Worm (Caenorhabditis elegans) whole organism, L2 larva: ENCODE results near the gene metl-2.

ENCODE experiments used
- C34F6.9 ChIP-seq: fragments of 150-350 bp; optimal IDR thresholded peaks from 2 replicates; lab custom pipeline; 2014; ENCODE audit warnings: missing biosample characterization, missing genetic modification characterization
- R02D3.7 ChIP-seq: fragments of 150-350 bp; optimal IDR thresholded peaks from 2 replicates; lab custom pipeline; 2014; ENCODE audit warnings: missing biosample characterization, missing genetic modification characterization
- Y55F3AM.14 ChIP-seq: fragments of 200-800 bp; sonication (Bioruptor generic); optimal IDR thresholded peaks from 2 replicates; lab custom pipeline; 2018; ENCODE audit warnings: mild to moderate bottlenecking, missing genetic modification characterization, missing compliant biosample characterization
- ZK546.5 ChIP-seq: sonication (generic microtip); optimal IDR thresholded peaks from 2 replicates; lab custom pipeline; 2017; ENCODE audit warnings: missing biosample characterization, missing genetic modification characterization
- aly-2 ChIP-seq: fragments of 150-350 bp; optimal IDR thresholded peaks from 2 replicates; lab custom pipeline; 2014; ENCODE audit warnings: missing biosample characterization, missing genetic modification characterization
- ama-1 ChIP-seq: fragments of 150-350 bp; optimal IDR thresholded peaks from 2 replicates; lab custom pipeline; 2018; ENCODE audit warnings: inconsistent platforms
- blmp-1 ChIP-seq: sonication (generic microtip); optimal IDR thresholded peaks from 2 replicates; lab custom pipeline; 2017; ENCODE audit warnings: missing genetic modification characterization, mild to moderate bottlenecking, missing compliant biosample characterization, antibody characterized with exemption, moderate library complexity; ENCODE audit not compliant: insufficient read depth
- ceh-82 ChIP-seq: fragments of 150-350 bp; optimal IDR thresholded peaks from 2 replicates; lab custom pipeline; 2014; ENCODE audit warnings: missing biosample characterization, missing genetic modification characterization
- crh-2 ChIP-seq: sonication (generic microtip); optimal IDR thresholded peaks from 2 replicates; lab custom pipeline; 2017; ENCODE audit warnings: missing biosample characterization, missing genetic modification characterization
- dmd-4 ChIP-seq: sonication (generic microtip); optimal IDR thresholded peaks from 2 replicates; lab custom pipeline; 2017; ENCODE audit warnings: missing biosample characterization, missing genetic modification characterization
- egl-27 ChIP-seq: sonication (generic microtip); optimal IDR thresholded peaks from 3 replicates; lab custom pipeline; 2017; ENCODE audit warnings: missing biosample characterization, missing genetic modification reagents, missing genetic modification characterization
- elt-1 ChIP-seq: fragments of 150-350 bp; optimal IDR thresholded peaks from 2 replicates; lab custom pipeline; 2014; ENCODE audit warnings: missing biosample characterization, missing genetic modification characterization
- elt-3 ChIP-seq: sonication (generic microtip); optimal IDR thresholded peaks from 2 replicates; lab custom pipeline; 2017; ENCODE audit warnings: missing biosample characterization, missing genetic modification characterization
- fos-1 ChIP-seq: fragments of 150-350 bp; optimal IDR thresholded peaks from 2 replicates; lab custom pipeline; 2014; ENCODE audit warnings: missing biosample characterization, missing genetic modification characterization
- lin-11 ChIP-seq: fragments of 150-350 bp; sonication (generic microtip); optimal IDR thresholded peaks from 2 replicates; lab custom pipeline; 2014; ENCODE audit warnings: missing biosample characterization, missing genetic modification characterization, inconsistent platforms, mixed read lengths
- lin-13 ChIP-seq: fragments of 150-350 bp; optimal IDR thresholded peaks from 2 replicates; lab custom pipeline; 2014; ENCODE audit warnings: missing biosample characterization, missing genetic modification reagents, missing genetic modification characterization
- lin-39 ChIP-seq: fragments of 150-350 bp; optimal IDR thresholded peaks from 2 replicates; lab custom pipeline; 2014; ENCODE audit warnings: missing biosample characterization, missing genetic modification reagents, missing genetic modification characterization
- lsy-2 ChIP-seq, 2 experiments: fragments of 150-350 bp in 1 of 2; sonication (generic microtip) in 1 of 2; optimal IDR thresholded peaks; 2 replicates each; lab custom pipeline; 2014 to 2017; ENCODE audit warnings: missing biosample characterization in 2 of 2, missing genetic modification characterization in 2 of 2
- nhr-11 ChIP-seq: fragments of 150-350 bp; optimal IDR thresholded peaks from 2 replicates; lab custom pipeline; 2014; ENCODE audit warnings: missing biosample characterization, missing genetic modification characterization
- nhr-12 ChIP-seq: fragments of 150-350 bp; optimal IDR thresholded peaks from 2 replicates; lab custom pipeline; 2014; ENCODE audit warnings: missing biosample characterization, missing genetic modification characterization
- nhr-129 ChIP-seq: fragments of 150-350 bp; optimal IDR thresholded peaks from 2 replicates; lab custom pipeline; 2014; ENCODE audit warnings: missing biosample characterization, missing genetic modification characterization
- nhr-23 ChIP-seq: fragments of 150-350 bp; optimal IDR thresholded peaks from 2 replicates; lab custom pipeline; 2014; ENCODE audit warnings: missing biosample characterization, missing genetic modification reagents, missing genetic modification characterization
- nhr-77 ChIP-seq: fragments of 150-350 bp; optimal IDR thresholded peaks from 2 replicates; lab custom pipeline; 2014; ENCODE audit warnings: missing biosample characterization, missing genetic modification characterization
- peb-1 ChIP-seq: fragments of 150-350 bp; optimal IDR thresholded peaks from 2 replicates; lab custom pipeline; 2014; ENCODE audit warnings: missing biosample characterization, missing genetic modification characterization
- skn-1 ChIP-seq: sonication (generic microtip); optimal IDR thresholded peaks from 2 replicates; lab custom pipeline; 2017; ENCODE audit warnings: missing biosample characterization, missing genetic modification characterization
- sma-3 ChIP-seq: sonication (generic microtip); optimal IDR thresholded peaks from 2 replicates; lab custom pipeline; 2016; ENCODE audit warnings: missing genetic modification reagents, missing genetic modification characterization, missing compliant biosample characterization
- snpc-4 ChIP-seq: fragments of 150-350 bp; optimal IDR thresholded peaks from 2 replicates; lab custom pipeline; 2014; ENCODE audit warnings: missing biosample characterization, missing genetic modification characterization
- unc-55 ChIP-seq: fragments of 150-350 bp; sonication (generic microtip); optimal IDR thresholded peaks from 3 replicates; lab custom pipeline; 2014; ENCODE audit warnings: missing biosample characterization, missing genetic modification reagents, missing genetic modification characterization
- zag-1 ChIP-seq: fragments of 150-350 bp; optimal IDR thresholded peaks from 2 replicates; lab custom pipeline; 2014; ENCODE audit warnings: missing biosample characterization, missing genetic modification characterization
- ztf-1 ChIP-seq: fragments of 200-800 bp; sonication (Bioruptor generic); conservative IDR thresholded peaks from 2 replicates; pipeline ENCODE4 v1.3.6; 2022; ENCODE audit warnings: missing genetic modification characterization, missing compliant biosample characterization
- ztf-4 ChIP-seq: fragments of 150-350 bp; optimal IDR thresholded peaks from 2 replicates; lab custom pipeline; 2014; ENCODE audit warnings: missing biosample characterization, missing genetic modification characterization

Gene metl-2

ce11 chrII:14940980-14941379 is 28.7 kb upstream of the metl-2 start:
- TF ChIP-seq sma-3 (GFP tag; lab: Kevin White, UChicago), result no peak
- no peak for TF ChIP-seq ztf-1 (GFP tag; lab: Robert Waterston, UW)
- no peak for TF ChIP-seq lin-39 (tag; lab: Kevin White, UChicago)
- no peak for TF ChIP-seq R02D3.7 (tag; lab: Kevin White, UChicago)
- TF ChIP-seq dmd-4 (tag; lab: Kevin White, UChicago), result no peak
- TF ChIP-seq C34F6.9 (tag; lab: Kevin White, UChicago), result no peak
- TF ChIP-seq aly-2 (tag; lab: Kevin White, UChicago), result no peak
- no peak for TF ChIP-seq ama-1 (lab: Kevin White, UChicago)
- no peak for TF ChIP-seq ceh-82 (tag; lab: Kevin White, UChicago)
- TF ChIP-seq ZK546.5 (tag; lab: Kevin White, UChicago), result no peak
- TF ChIP-seq elt-3, result no peak
- no peak for TF ChIP-seq elt-1 (tag; lab: Kevin White, UChicago)
- no peak for TF ChIP-seq nhr-12 (tag; lab: Kevin White, UChicago)
- no peak for TF ChIP-seq nhr-129 (tag; lab: Kevin White, UChicago)
- TF ChIP-seq lin-11 (tag; lab: Kevin White, UChicago), result no peak
- TF ChIP-seq lin-13 (GFP tag; lab: Kevin White, UChicago), result no peak
- TF ChIP-seq nhr-11 (tag; lab: Kevin White, UChicago), result no peak

ce11 chrII:14945518-14945917 is 24.2 kb upstream of the metl-2 start:
- TF ChIP-seq snpc-4 (tag; lab: Kevin White, UChicago) (peak; percentile 76), sma-3 (GFP tag; lab: Kevin White, UChicago) (no peak), egl-27 (tag; lab: Kevin White, UChicago) (no peak)

ce11 chrII:14946545-14946944 is 23.2 kb upstream of the metl-2 start:
- peak; percentile 14 for TF ChIP-seq unc-55
- TF ChIP-seq ztf-1 (GFP tag; lab: Robert Waterston, UW), result no peak

- TF ChIP-seq nhr-129 (tag; lab: Kevin White, UChicago), result no peak
- TF ChIP-seq nhr-11 (tag; lab: Kevin White, UChicago), result no peak
- no peak for TF ChIP-seq skn-1 (tag; lab: Kevin White, UChicago)
- no peak for TF ChIP-seq egl-27 (tag; lab: Kevin White, UChicago)
- TF ChIP-seq snpc-4 (tag; lab: Kevin White, UChicago), result no peak
- no peak for TF ChIP-seq zag-1 (tag; lab: Kevin White, UChicago)
Observed at ce11 chrII:14952464-14953064, 17.1 kb upstream of the metl-2 start.

ce11 chrII:14958113-14958512 is 11.6 kb upstream of the metl-2 start, which contains the start of gene Y53F4B.1:
Y53F4B.1 (minus strand) TSS chrII:14958213.
- TF ChIP-seq blmp-1 (tag; lab: Kevin White, UChicago), result no peak
- TF ChIP-seq fos-1 (tag; lab: Kevin White, UChicago), result peak; percentile 26
- TF ChIP-seq crh-2 (tag; lab: Kevin White, UChicago), result no peak
- no peak for TF ChIP-seq Y55F3AM.14 (GFP tag; lab: Kevin White, UChicago)

ce11 chrII:14959273-14959672 is 10.4 kb upstream of the metl-2 start:
- no peak for TF ChIP-seq lsy-2 (tag; optimal IDR thresholded peaks at IDR 0.05; lab: Kevin White, UChicago)
- peak; percentile 89 for TF ChIP-seq fos-1 (tag; lab: Kevin White, UChicago)
- TF ChIP-seq lin-39 (tag; lab: Kevin White, UChicago), result no peak

- TF ChIP-seq nhr-11 (tag; lab: Kevin White, UChicago) (no peak), elt-3 (no peak), unc-55 (no peak), egl-27 (tag; lab: Kevin White, UChicago) (no peak), nhr-77 (no peak), peb-1 (tag; lab: Kevin White, UChicago) (no peak), nhr-23 (tag; lab: Kevin White, UChicago) (no peak), R02D3.7 (tag; lab: Kevin White, UChicago) (no peak), nhr-12 (tag; lab: Kevin White, UChicago) (no peak), aly-2 (tag; lab: Kevin White, UChicago) (no peak), ztf-4 (tag; lab: Kevin White, UChicago) (no peak), fos-1 (tag; lab: Kevin White, UChicago) (no peak)
Observed at ce11 chrII:14964008-14964407, 5.7 kb upstream of the metl-2 start, which contains the start of gene elo-9. elo-9 (minus strand) TSS chrII:14964108.
